Fruit fly (Drosophila melanogaster): ENCODE data around the gene eag.

eag gene

dm6 chrX:14950273-14951272, 4.7 kb upstream of the eag start (continued):
- TF ChIP-seq CG8290 (GFP tag; optimal IDR thresholded peaks at IDR 0.05), result peak; percentile 94
- peak; percentile 23 to 94 for TF ChIP-seq CG8290 (tag; optimal IDR thresholded peaks at IDR 0.05)
- TF ChIP-seq CG3995 (GFP tag; optimal IDR thresholded peaks at IDR 0.05), result peak; percentile 25
- TF ChIP-seq sug (tag; optimal IDR thresholded peaks at IDR 0.05), result peak; percentile 79
- peak; percentile 92 for TF ChIP-seq CG9437 (GFP tag; optimal IDR thresholded peaks at IDR 0.05)
- no peak for TF ChIP-seq Dp (GFP tag; optimal IDR thresholded peaks at IDR 0.05)
- peak; percentile 97 for TF ChIP-seq Drgx (GFP tag; IDR thresholded peaks at IDR 0.05)
- TF ChIP-seq ap (GFP tag; IDR thresholded peaks at IDR 0.05), result peak; percentile 85
- TF ChIP-seq Stat92E (GFP tag; optimal IDR thresholded peaks at IDR 0.05), result peak in 1 of 3 experiments; percentile 96
- no peak for TF ChIP-seq br (optimal IDR thresholded peaks at IDR 0.05)
- peak; percentile 71 for TF ChIP-seq Hand (GFP tag; optimal IDR thresholded peaks at IDR 0.05)
- peak; percentile 83 to 98 for TF ChIP-seq eve (GFP tag; optimal IDR thresholded peaks at IDR 0.05)
- TF ChIP-seq Sin3A (optimal IDR thresholded peaks at IDR 0.05), result no peak
- TF ChIP-seq HLH3B (GFP tag; IDR thresholded peaks at IDR 0.05), result peak; percentile 91
- no peak for TF ChIP-seq yki (optimal IDR thresholded peaks at IDR 0.05)
- TF ChIP-seq bcd (GFP tag; optimal IDR thresholded peaks at IDR 0.05), result peak; percentile 93
- peak; percentile 80 for TF ChIP-seq Elba2 (GFP tag; optimal IDR thresholded peaks at IDR 0.05)
- peak; percentile 52 for TF ChIP-seq CG9876 (GFP tag; optimal IDR thresholded peaks at IDR 0.05)
- TF ChIP-seq CG8281 (tag; optimal IDR thresholded peaks at IDR 0.05), result peak; percentile 86
- peak; percentile 85 for TF ChIP-seq CG16863 (GFP tag; optimal IDR thresholded peaks at IDR 0.05)
- TF ChIP-seq Antp (GFP tag; optimal IDR thresholded peaks at IDR 0.05), result peak; percentile 59
- peak; percentile 94 for TF ChIP-seq CG15269 (tag; optimal IDR thresholded peaks at IDR 0.05)
- peak; percentile 83 for TF ChIP-seq CG5953 (GFP tag; IDR thresholded peaks at IDR 0.05)
- TF ChIP-seq repo (GFP tag; optimal IDR thresholded peaks at IDR 0.05), result peak; percentile 12
- TF ChIP-seq Doc2 (GFP tag; IDR thresholded peaks at IDR 0.05), result peak; percentile 36; the same call in 1 of the 2 replicates
- TF ChIP-seq dmrt99B (tag; optimal IDR thresholded peaks at IDR 0.05), result peak; percentile 97
- TF ChIP-seq CG13424 (tag; optimal IDR thresholded peaks at IDR 0.05), result peak; percentile 97
- peak; percentile 92 for TF ChIP-seq Ptx1 (GFP tag; IDR thresholded peaks at IDR 0.05)
- peak; percentile 12 for TF ChIP-seq mirr (GFP tag; optimal IDR thresholded peaks at IDR 0.05)
- TF ChIP-seq otp (GFP tag; IDR thresholded peaks at IDR 0.05), result peak; percentile 82
- TF ChIP-seq vnd (GFP tag; IDR thresholded peaks at IDR 0.05; ENCODE audit: partially characterized antibody), result no peak
- TF ChIP-seq CG15011 (GFP tag; optimal IDR thresholded peaks at IDR 0.05), result peak; percentile 82
- TF ChIP-seq zfh2 (GFP tag; optimal IDR thresholded peaks at IDR 0.05), result no peak
- TF ChIP-seq gt (GFP tag; IDR thresholded peaks at IDR 0.05), result peak; percentile 74
- no peak for TF ChIP-seq CG2199 (GFP tag; IDR thresholded peaks at IDR 0.05)
- peak; percentile 94 for TF ChIP-seq CG16815 (GFP tag; optimal IDR thresholded peaks at IDR 0.05)
- TF ChIP-seq Atf6 (GFP tag; IDR thresholded peaks at IDR 0.05), result peak; percentile 79; the same call in 1 of the 2 replicates
- peak; percentile 87 for TF ChIP-seq peb (GFP tag; IDR thresholded peaks at IDR 0.05)
- no peak for TF ChIP-seq CG8478 (optimal IDR thresholded peaks at IDR 0.05)
- peak; percentile 83 for TF ChIP-seq Mes4 (GFP tag; optimal IDR thresholded peaks at IDR 0.05)
- TF ChIP-seq CG12236 (GFP tag; optimal IDR thresholded peaks at IDR 0.05), result peak; percentile 83
- TF ChIP-seq zen (tag; optimal IDR thresholded peaks at IDR 0.05), result peak; percentile 97
- TF ChIP-seq caup (GFP tag; optimal IDR thresholded peaks at IDR 0.05; ENCODE audit: severe bottlenecking), result peak; percentile 72
- peak; percentile 92 for TF ChIP-seq CG10431 (GFP tag; optimal IDR thresholded peaks at IDR 0.05)
- TF ChIP-seq CG7839 (tag; optimal IDR thresholded peaks at IDR 0.05), result peak; percentile 95
- TF ChIP-seq YL-1 (GFP tag; optimal IDR thresholded peaks at IDR 0.05), result peak; percentile 78
- TF ChIP-seq ara (GFP tag; IDR thresholded peaks at IDR 0.05), result peak; percentile 91
- peak; percentile 47 for TF ChIP-seq Ets97D (GFP tag; optimal IDR thresholded peaks at IDR 0.05)
- peak; percentile 92 for TF ChIP-seq Chrac-16 (GFP tag; optimal IDR thresholded peaks at IDR 0.05)
- TF ChIP-seq CG10462 (GFP tag; optimal IDR thresholded peaks at IDR 0.05), result peak; percentile 95
